Fruit fly (Drosophila melanogaster) whole organism, embryonic: Measurements from ENCODE around the gene Pnn.

Experiments used
- CG10543 ChIP-seq: fragments of 200-800 bp; sonication (Bioruptor generic); optimal IDR thresholded peaks from 3 replicates; lab custom pipeline; 2017; ENCODE audit warnings: missing biosample characterization, mild to moderate bottlenecking, missing genetic modification characterization, moderate library complexity
- CG11560 ChIP-seq: fragments of 200-800 bp; sonication (Bioruptor generic); IDR thresholded peaks from 3 replicates; pipeline ENCODE4 v1.3.6; 2022; ENCODE audit warnings: missing biosample characterization, missing genetic modification characterization
- CG12299 ChIP-seq: fragments of 200-800 bp; sonication (Bioruptor generic); optimal IDR thresholded peaks from 2 replicates; lab custom pipeline; 2018; ENCODE audit warnings: missing biosample characterization, mild to moderate bottlenecking, missing genetic modification characterization
- CG12659 ChIP-seq: fragments of 200-800 bp; sonication (Bioruptor generic); optimal IDR thresholded peaks from 3 replicates; lab custom pipeline; 2017; ENCODE audit warnings: mild to moderate bottlenecking, missing biosample characterization, missing genetic modification reagents, missing genetic modification characterization
- CG13424 ChIP-seq: fragments of 200-800 bp; sonication (Bioruptor generic); optimal IDR thresholded peaks from 2 replicates; lab custom pipeline; 2019; ENCODE audit warnings: missing biosample characterization, mild to moderate bottlenecking, missing genetic modification characterization, moderate library complexity
- CG13775 ChIP-seq: fragments of 200-800 bp; sonication (Bioruptor generic); optimal IDR thresholded peaks from 3 replicates; lab custom pipeline; 2017; ENCODE audit warnings: missing biosample characterization, mild to moderate bottlenecking, missing genetic modification characterization
- CG14860 ChIP-seq: fragments of 200-800 bp; sonication (Bioruptor generic); IDR thresholded peaks from 3 replicates; pipeline ENCODE4 v1.3.6; 2022; ENCODE audit warnings: missing biosample characterization, missing genetic modification characterization; ENCODE audit not compliant: partially characterized antibody
- CG15696 ChIP-seq: fragments of 200-800 bp; sonication (Bioruptor generic); optimal IDR thresholded peaks from 2 replicates; lab custom pipeline; 2019; ENCODE audit warnings: missing biosample characterization, mild to moderate bottlenecking, missing genetic modification characterization, moderate library complexity
- CG17361 ChIP-seq: fragments of 200-800 bp; sonication (Bioruptor generic); IDR thresholded peaks from 3 replicates; pipeline ENCODE4 v1.3.6; 2022; ENCODE audit warnings: missing biosample characterization, missing genetic modification characterization
- CG17568 ChIP-seq: fragments of 200-800 bp; sonication (Bioruptor generic); optimal IDR thresholded peaks from 2 replicates; lab custom pipeline; 2018; ENCODE audit warnings: missing biosample characterization, mild to moderate bottlenecking, missing genetic modification characterization, moderate library complexity
- CG2116 ChIP-seq: fragments of 200-800 bp; sonication (Bioruptor generic); optimal IDR thresholded peaks from 3 replicates; lab custom pipeline; 2018; ENCODE audit warnings: missing biosample characterization, mild to moderate bottlenecking, missing genetic modification characterization
- CG30431 ChIP-seq: fragments of 200-800 bp; sonication (Bioruptor generic); optimal IDR thresholded peaks from 2 replicates; lab custom pipeline; 2017; ENCODE audit warnings: missing biosample characterization, missing genetic modification characterization
- CG31388 ChIP-seq: fragments of 200-800 bp; sonication (Bioruptor generic); optimal IDR thresholded peaks from 2 replicates; lab custom pipeline; 2016; ENCODE audit warnings: missing biosample characterization, missing genetic modification characterization
- CG33213 ChIP-seq: fragments of 200-800 bp; sonication (Bioruptor generic); optimal IDR thresholded peaks from 3 replicates; lab custom pipeline; 2016; ENCODE audit warnings: missing biosample characterization, missing genetic modification characterization
- CG34224 ChIP-seq: fragments of 200-800 bp; sonication (Bioruptor generic); IDR thresholded peaks from 3 replicates; pipeline ENCODE4 v1.3.6; 2022; ENCODE audit warnings: missing biosample characterization, missing genetic modification characterization; ENCODE audit not compliant: partially characterized antibody
- CG4854 ChIP-seq: fragments of 200-800 bp; sonication (Bioruptor generic); optimal IDR thresholded peaks from 2 replicates; lab custom pipeline; 2016; ENCODE audit warnings: missing biosample characterization, missing genetic modification characterization, inconsistent platforms
- CG6272 ChIP-seq: fragments of 200-800 bp; sonication (Bioruptor generic); IDR thresholded peaks from 2 replicates; pipeline ENCODE4 v1.3.6; 2022; ENCODE audit warnings: missing biosample characterization, missing genetic modification characterization
- CG6683 ChIP-seq: fragments of 200-800 bp; sonication (Bioruptor generic); optimal IDR thresholded peaks from 2 replicates; lab custom pipeline; 2017; ENCODE audit warnings: missing biosample characterization, mild to moderate bottlenecking, missing genetic modification characterization, missing genetic modification reagents
- CG6689 ChIP-seq: fragments of 200-800 bp; sonication (Bioruptor generic); IDR thresholded peaks from 2 replicates; pipeline ENCODE4 v1.3.6; 2022; ENCODE audit warnings: missing biosample characterization, missing genetic modification characterization
- CG9609 ChIP-seq: fragments of 200-800 bp; sonication (Bioruptor generic); optimal IDR thresholded peaks from 3 replicates; lab custom pipeline; 2016; ENCODE audit warnings: missing biosample characterization, missing genetic modification characterization
- Fer1 ChIP-seq: fragments of 200-800 bp; sonication (Bioruptor generic); optimal IDR thresholded peaks from 2 replicates; lab custom pipeline; 2017; ENCODE audit warnings: missing biosample characterization, mild to moderate bottlenecking, missing genetic modification characterization
- Fer3 ChIP-seq: fragments of 200-800 bp; sonication (Bioruptor generic); optimal IDR thresholded peaks from 2 replicates; lab custom pipeline; 2018; ENCODE audit warnings: missing biosample characterization, mild to moderate bottlenecking, missing genetic modification characterization, moderate library complexity
- Gug ChIP-seq: fragments of 200-800 bp; sonication (Bioruptor generic); IDR thresholded peaks from 4 replicates; pipeline ENCODE4 v1.3.6; 2022; ENCODE audit warnings: missing biosample characterization, missing genetic modification characterization
- Hey ChIP-seq: fragments of 200-800 bp; sonication (Bioruptor generic); optimal IDR thresholded peaks from 3 replicates; lab custom pipeline; 2018; ENCODE audit warnings: missing biosample characterization, mild to moderate bottlenecking, missing genetic modification characterization
- HmgZ ChIP-seq: fragments of 200-800 bp; sonication (Bioruptor generic); optimal IDR thresholded peaks from 2 replicates; lab custom pipeline; 2018; ENCODE audit warnings: missing biosample characterization, mild to moderate bottlenecking, missing genetic modification characterization
- Hr39 ChIP-seq: fragments of >200 bp; optimal IDR thresholded peaks from 2 replicates; lab custom pipeline; 2017
- MTF-1 ChIP-seq: fragments of 200-800 bp; sonication (Bioruptor generic); optimal IDR thresholded peaks from 2 replicates; lab custom pipeline; 2018; ENCODE audit warnings: missing biosample characterization, mild to moderate bottlenecking, missing genetic modification characterization, borderline replicate concordance
- NFAT ChIP-seq: fragments of 200-800 bp; sonication (Bioruptor generic); IDR thresholded peaks from 2 replicates; pipeline ENCODE4 v1.3.6; 2022; ENCODE audit warnings: missing biosample characterization, missing genetic modification characterization
- NK7.1 ChIP-seq: fragments of 200-800 bp; sonication (Bioruptor generic); optimal IDR thresholded peaks from 3 replicates; lab custom pipeline; 2016; ENCODE audit warnings: missing biosample characterization, missing genetic modification characterization
- Poxn ChIP-seq: fragments of 200-800 bp; sonication (Bioruptor generic); IDR thresholded peaks from 2 replicates; pipeline ENCODE4 v1.3.6; 2022; ENCODE audit warnings: missing biosample characterization, missing genetic modification characterization
- Scr ChIP-seq: fragments of 200-800 bp; sonication (Bioruptor generic); IDR thresholded peaks from 2 replicates; pipeline ENCODE4 v1.3.6; 2022; ENCODE audit warnings: missing biosample characterization, missing genetic modification characterization; ENCODE audit not compliant: partially characterized antibody
- Trl ChIP-seq, 3 experiments: fragments of >200 bp in 2 of 3; fragments of 200-800 bp in 1 of 3; sonication (Bioruptor generic) in 1 of 3; optimal IDR thresholded peaks; 2 replicates in 1 of 3; 3 replicates in 2 of 3; lab custom pipeline; 2016 to 2017; ENCODE audit warnings: missing biosample characterization in 1 of 3, missing genetic modification characterization in 1 of 3
- ato ChIP-seq: fragments of 200-800 bp; sonication (Bioruptor generic); IDR thresholded peaks from 2 replicates; pipeline ENCODE4 v1.3.6; 2022; ENCODE audit warnings: missing biosample characterization, missing genetic modification characterization; ENCODE audit not compliant: partially characterized antibody
- az2 ChIP-seq: fragments of 200-800 bp; sonication (Bioruptor generic); optimal IDR thresholded peaks from 3 replicates; lab custom pipeline; 2016; ENCODE audit warnings: missing biosample characterization, missing genetic modification characterization
- chinmo ChIP-seq: fragments of 200-800 bp; sonication (Bioruptor generic); IDR thresholded peaks from 4 replicates; pipeline ENCODE4 v1.3.6; 2022; ENCODE audit warnings: missing biosample characterization, missing genetic modification characterization; ENCODE audit not compliant: partially characterized antibody
- corto ChIP-seq: fragments of 200-800 bp; sonication (Bioruptor generic); optimal IDR thresholded peaks from 2 replicates; lab custom pipeline; 2016; ENCODE audit warnings: missing biosample characterization, mild to moderate bottlenecking, missing genetic modification characterization, moderate library complexity
- crp ChIP-seq, 2 experiments: fragments of 200-800 bp; sonication (Bioruptor generic); optimal IDR thresholded peaks; 2 replicates in 1 of 2; 3 replicates in 1 of 2; lab custom pipeline; 2017; ENCODE audit warnings: missing biosample characterization in 2 of 2, missing genetic modification characterization in 2 of 2, mild to moderate bottlenecking in 1 of 2, moderate library complexity in 1 of 2
- gro ChIP-seq: fragments of 200-800 bp; sonication (Bioruptor generic); optimal IDR thresholded peaks from 2 replicates; lab custom pipeline; 2016; ENCODE audit warnings: missing biosample characterization, missing genetic modification characterization
- hb ChIP-seq: fragments of 200-800 bp; sonication (Bioruptor generic); IDR thresholded peaks from 3 replicates; pipeline ENCODE4 v1.3.6; 2022; ENCODE audit warnings: missing biosample characterization, missing genetic modification characterization; ENCODE audit not compliant: partially characterized antibody
- ind ChIP-seq: fragments of 200-800 bp; sonication (Bioruptor generic); optimal IDR thresholded peaks from 3 replicates; lab custom pipeline; 2016; ENCODE audit warnings: missing biosample characterization, missing genetic modification characterization
- lilli ChIP-seq: fragments of 200-800 bp; sonication (Bioruptor generic); optimal IDR thresholded peaks from 3 replicates; lab custom pipeline; 2016; ENCODE audit warnings: missing biosample characterization, missing genetic modification characterization
- mld ChIP-seq: fragments of 200-800 bp; sonication (Bioruptor generic); IDR thresholded peaks from 3 replicates; pipeline ENCODE4 v1.3.6; 2022; ENCODE audit warnings: missing biosample characterization, missing genetic modification characterization; ENCODE audit not compliant: partially characterized antibody
- nerfin-1 ChIP-seq: fragments of 200-800 bp; sonication (Bioruptor generic); optimal IDR thresholded peaks from 3 replicates; lab custom pipeline; 2019; ENCODE audit warnings: missing biosample characterization, mild to moderate bottlenecking, missing genetic modification characterization, moderate library complexity
- nerfin-2 ChIP-seq: fragments of 200-800 bp; sonication (Bioruptor generic); IDR thresholded peaks from 2 replicates; pipeline ENCODE4 v1.3.6; 2022; ENCODE audit warnings: missing biosample characterization, missing genetic modification characterization; ENCODE audit not compliant: partially characterized antibody
- repo ChIP-seq: fragments of 200-800 bp; sonication (Bioruptor generic); optimal IDR thresholded peaks from 2 replicates; lab custom pipeline; 2016; ENCODE audit warnings: missing biosample characterization, missing genetic modification characterization
- sob ChIP-seq: fragments of 200-800 bp; sonication (Bioruptor generic); IDR thresholded peaks from 2 replicates; pipeline ENCODE4 v1.3.6; 2022; ENCODE audit warnings: missing biosample characterization, missing genetic modification characterization
- sr ChIP-seq: fragments of 200-800 bp; sonication (Bioruptor generic); IDR thresholded peaks from 3 replicates; pipeline ENCODE4 v1.3.6; 2022; ENCODE audit warnings: missing biosample characterization, missing genetic modification characterization
- tx ChIP-seq: fragments of 200-800 bp; sonication (Bioruptor generic); optimal IDR thresholded peaks from 2 replicates; lab custom pipeline; 2016; ENCODE audit warnings: missing biosample characterization, missing genetic modification characterization

The Pnn gene

dm6 chr3R:9747272-9747874 lies 6.7 kb downstream of the Pnn start, which contains the start of gene CG12948 (continued):
- TF ChIP-seq CG33213 (GFP tag; lab: Kevin White, UChicago) (peak; percentile 30), sr (GFP tag; lab: Robert Waterston, UW) (peak; percentile 93), nerfin-1 (tag; lab: Kevin White, UChicago) (peak; percentile 49), Fer3 (tag; lab: Kevin White, UChicago) (peak; percentile 55), Hr39 (lab: Kevin White, UChicago) (no peak), corto (peak; percentile 49), Trl (optimal IDR thresholded peaks at IDR 0.05; lab: Kevin White, UChicago) (no peak), Trl (GFP tag; optimal IDR thresholded peaks at IDR 0.05; lab: Kevin White, UChicago) (peak; percentile 52), hb (GFP tag; lab: Robert Waterston, UW) (peak; percentile 88), Scr (peak; percentile 96), nerfin-2 (GFP tag; lab: Robert Waterston, UW) (no peak), mld (peak; percentile 79; the same call in 1 of the 3 replicates), HmgZ (tag; lab: Kevin White, UChicago) (peak; percentile 63), CG15696 (tag; lab: Kevin White, UChicago) (peak; percentile 57), CG34224 (GFP tag; lab: Robert Waterston, UW) (peak; percentile 96), CG10543 (GFP tag; lab: Kevin White, UChicago) (peak; percentile 62), Poxn (GFP tag; lab: Robert Waterston, UW) (no peak), az2 (GFP tag; lab: Kevin White, UChicago) (peak; percentile 3), CG9609 (GFP tag; lab: Kevin White, UChicago) (peak; percentile 18), Hey (tag; lab: Kevin White, UChicago) (no peak), CG6689 (GFP tag; lab: Robert Waterston, UW) (no peak), CG2116 (peak; percentile 57), CG30431 (GFP tag; lab: Kevin White, UChicago) (no peak), sob (GFP tag; lab: Robert Waterston, UW) (peak; percentile 60), CG6683 (GFP tag; lab: Kevin White, UChicago) (no peak), CG13775 (GFP tag; lab: Kevin White, UChicago) (peak; percentile 57), Gug (GFP tag; lab: Robert Waterston, UW) (peak; percentile 6; the same call in 1 of the 4 replicates), CG13424 (tag; lab: Kevin White, UChicago) (peak; percentile 69), CG11560 (tag; lab: Robert Waterston, UW) (peak; percentile 44; the same call in 1 of the 3 replicates), ind (GFP tag; lab: Kevin White, UChicago) (peak; percentile 45), lilli (peak; percentile 72), NK7.1 (GFP tag; lab: Kevin White, UChicago) (no peak), gro (GFP tag; lab: Kevin White, UChicago) (peak; percentile 55), MTF-1 (GFP tag; lab: Kevin White, UChicago) (no peak), ato (GFP tag; lab: Robert Waterston, UW) (peak; percentile 63; the same call in 1 of the 2 replicates), CG6272 (peak; percentile 46; the same call in 1 of the 2 replicates), CG14860 (GFP tag; lab: Robert Waterston, UW) (peak; percentile 78; the same call in 2 of the 3 replicates), CG31388 (GFP tag; lab: Kevin White, UChicago) (no peak), Fer1 (peak; percentile 57), NFAT (peak; percentile 64), repo (GFP tag; lab: Kevin White, UChicago) (no peak), crp (GFP tag; optimal IDR thresholded peaks at IDR 0.05; lab: Kevin White, UChicago) (peak; percentile 38 to 86), CG4854 (GFP tag; lab: Kevin White, UChicago) (peak; percentile 9), CG17568 (GFP tag; lab: Kevin White, UChicago) (no peak), CG12659 (GFP tag; lab: Kevin White, UChicago) (peak; percentile 44), CG12299 (tag; lab: Kevin White, UChicago) (no peak), tx (GFP tag; lab: Kevin White, UChicago) (peak; percentile 41), chinmo (GFP tag; lab: Robert Waterston, UW) (peak; percentile 90), CG17361 (GFP tag; lab: Robert Waterston, UW) (no peak; the same call in 1 of the 3 replicates)
